Worm (Caenorhabditis elegans) whole organism, early embryonic: ENCODE measurements around the gene ncx-5.

Experiments used
- B0310.2 ChIP-seq: sonication (generic microtip); optimal IDR thresholded peaks from 2 replicates; lab custom pipeline; 2016; ENCODE audit warnings: mild to moderate bottlenecking, missing genetic modification characterization, missing compliant biosample characterization
- F13C5.2 ChIP-seq: sonication (generic microtip); optimal IDR thresholded peaks from 2 replicates; lab custom pipeline; 2017; ENCODE audit warnings: mild to moderate bottlenecking, missing genetic modification characterization, inconsistent platforms, missing compliant biosample characterization
- aly-1 ChIP-seq: sonication (generic microtip); optimal IDR thresholded peaks from 2 replicates; lab custom pipeline; 2016; ENCODE audit warnings: missing genetic modification characterization, missing compliant biosample characterization
- ama-1 ChIP-seq: fragments of 150-350 bp; optimal IDR thresholded peaks from 2 replicates; lab custom pipeline; 2014
- ceh-13 ChIP-seq: fragments of 200-800 bp; sonication (Bioruptor generic); optimal IDR thresholded peaks from 2 replicates; lab custom pipeline; 2018; ENCODE audit warnings: mild to moderate bottlenecking, missing genetic modification characterization, missing compliant biosample characterization
- ceh-36 ChIP-seq: sonication (generic microtip); optimal IDR thresholded peaks from 2 replicates; lab custom pipeline; 2016; ENCODE audit warnings: missing genetic modification characterization, inconsistent platforms, missing compliant biosample characterization
- ets-7 ChIP-seq: sonication (generic microtip); optimal IDR thresholded peaks from 2 replicates; lab custom pipeline; 2016; ENCODE audit warnings: missing genotype, missing genetic modification characterization, missing compliant biosample characterization
- flt-1 ChIP-seq: fragments of 200-800 bp; sonication (Bioruptor generic); IDR thresholded peaks from 2 replicates; pipeline ENCODE4 v1.3.6; 2022; ENCODE audit warnings: missing genetic modification characterization, missing compliant biosample characterization
- hmbx-1 ChIP-seq: sonication (generic microtip); optimal IDR thresholded peaks from 2 replicates; lab custom pipeline; 2016; ENCODE audit warnings: mild to moderate bottlenecking, missing genetic modification characterization, missing compliant biosample characterization
- hmg-4 ChIP-seq: fragments of 200-800 bp; sonication (Bioruptor generic); optimal IDR thresholded peaks from 2 replicates; lab custom pipeline; 2018; ENCODE audit warnings: mild to moderate bottlenecking, missing genetic modification characterization, missing compliant biosample characterization
- hnd-1 ChIP-seq: sonication (generic microtip); optimal IDR thresholded peaks from 2 replicates; lab custom pipeline; 2016; ENCODE audit warnings: missing genetic modification characterization, missing compliant biosample characterization
- pes-1 ChIP-seq: fragments of 200-800 bp; sonication (Bioruptor generic); IDR thresholded peaks from 2 replicates; pipeline ENCODE4 v1.3.6; 2022; ENCODE audit warnings: missing genetic modification reagents, missing genetic modification characterization, missing compliant biosample characterization
- scrt-1 ChIP-seq: fragments of 200-800 bp; sonication (Bioruptor generic); IDR thresholded peaks from 2 replicates; pipeline ENCODE4 v1.3.6; 2022; ENCODE audit warnings: missing genetic modification characterization, missing compliant biosample characterization
- sea-1 ChIP-seq: fragments of 200-800 bp; sonication (Bioruptor generic); conservative IDR thresholded peaks from 2 replicates; pipeline ENCODE4 v1.3.6; 2022; ENCODE audit warnings: missing genetic modification characterization, missing compliant biosample characterization
- tbx-11 ChIP-seq: fragments of 200-800 bp; sonication (Bioruptor generic); IDR thresholded peaks from 2 replicates; pipeline ENCODE4 v1.3.6; 2022; ENCODE audit warnings: missing genetic modification characterization, missing compliant biosample characterization
- tbx-37 ChIP-seq: fragments of 200-800 bp; sonication (Bioruptor generic); conservative IDR thresholded peaks from 2 replicates; pipeline ENCODE4 v1.3.6; 2022; ENCODE audit warnings: missing genetic modification reagents, missing genetic modification characterization, missing compliant biosample characterization
- tra-4 ChIP-seq: sonication (generic microtip); optimal IDR thresholded peaks from 2 replicates; lab custom pipeline; 2017; ENCODE audit warnings: missing genetic modification characterization, missing compliant biosample characterization

Gene ncx-5

ce11 chrV:10483995-10484394, 5.9 kb downstream of the ncx-5 start:
- TF ChIP-seq flt-1 (GFP tag; lab: Robert Waterston, UW) (no peak), tra-4 (tag; lab: Kevin White, UChicago) (no peak), B0310.2 (no peak), hmbx-1 (tag; lab: Kevin White, UChicago) (no peak)

ce11 chrV:10478097-10478828, 11.6 kb downstream of the ncx-5 start, which contains the start of the genes crp-1 and Y32F6B.9:
crp-1 (plus strand) TSS chrV:10478564.
Y32F6B.9 (plus strand) TSS chrV:10478699.
- TF ChIP-seq B0310.2 (no peak), sea-1 (GFP tag; lab: Robert Waterston, UW) (no peak), flt-1 (GFP tag; lab: Robert Waterston, UW) (no peak), hmbx-1 (tag; lab: Kevin White, UChicago) (no peak), F13C5.2 (tag; lab: Kevin White, UChicago) (no peak), tbx-11 (GFP tag; lab: Robert Waterston, UW) (no peak)

- no peak for TF ChIP-seq ama-1
- no peak for TF ChIP-seq ceh-13 (GFP tag; lab: Kevin White, UChicago)
- no peak for TF ChIP-seq tbx-37
- TF ChIP-seq F13C5.2 (tag; lab: Kevin White, UChicago) = no peak
- TF ChIP-seq B0310.2 = no peak
- no peak for TF ChIP-seq scrt-1 (GFP tag; lab: Robert Waterston, UW)
- no peak for TF ChIP-seq tra-4 (tag; lab: Kevin White, UChicago)
These were observed 12.9 kb downstream of the ncx-5 start for ce11 chrV:10476864-10477443.

ce11 chrV:10475421-10475820, 14.5 kb downstream of the ncx-5 start:
- no peak for TF ChIP-seq scrt-1 (GFP tag; lab: Robert Waterston, UW)
- no peak for TF ChIP-seq ceh-36 (tag; lab: Kevin White, UChicago)
- TF ChIP-seq pes-1 (GFP tag; lab: Robert Waterston, UW) = no peak
- TF ChIP-seq aly-1 = no peak

ce11 chrV:10474040-10474439, 15.9 kb downstream of the ncx-5 start:
- TF ChIP-seq tra-4 (tag; lab: Kevin White, UChicago) (no peak), tbx-37 (no peak), hmg-4 (GFP tag; lab: Kevin White, UChicago) (no peak)

ce11 chrV:10472901-10473774, 16.8 kb downstream of the ncx-5 start:
- TF ChIP-seq hnd-1 (no peak), B0310.2 (no peak)

- no peak for TF ChIP-seq flt-1 (GFP tag; lab: Robert Waterston, UW)
- TF ChIP-seq tra-4 (tag; lab: Kevin White, UChicago) = no peak
- TF ChIP-seq B0310.2 = no peak
- TF ChIP-seq sea-1 (GFP tag; lab: Robert Waterston, UW) = no peak
- TF ChIP-seq pes-1 (GFP tag; lab: Robert Waterston, UW) = no peak
- no peak for TF ChIP-seq hmg-4 (GFP tag; lab: Kevin White, UChicago)
- no peak for TF ChIP-seq ceh-13 (GFP tag; lab: Kevin White, UChicago)
- no peak for TF ChIP-seq aly-1
- TF ChIP-seq tbx-11 (GFP tag; lab: Robert Waterston, UW) = no peak
- no peak for TF ChIP-seq hnd-1
- no peak for TF ChIP-seq ama-1
- TF ChIP-seq hmbx-1 (tag; lab: Kevin White, UChicago) = no peak
- TF ChIP-seq F13C5.2 (tag; lab: Kevin White, UChicago) = no peak
- no peak for TF ChIP-seq ets-7 (tag; lab: Kevin White, UChicago)
- no peak for TF ChIP-seq ceh-36 (tag; lab: Kevin White, UChicago)
- no peak for TF ChIP-seq scrt-1 (GFP tag; lab: Robert Waterston, UW)
- TF ChIP-seq tbx-37 = no peak
These were observed 18.9 kb downstream of the ncx-5 start for ce11 chrV:10471007-10471406.

ce11 chrV:10469845-10470244, 20.1 kb downstream of the ncx-5 start:
- TF ChIP-seq ceh-36 (tag; lab: Kevin White, UChicago) (no peak), tbx-11 (GFP tag; lab: Robert Waterston, UW) (no peak), B0310.2 (no peak), F13C5.2 (tag; lab: Kevin White, UChicago) (no peak), hnd-1 (no peak), tbx-37 (no peak), scrt-1 (GFP tag; lab: Robert Waterston, UW) (no peak)
